Worm (Caenorhabditis elegans) whole organism, late embryonic: ENCODE data around the gene T24A6.16.
A peak's percentile ranks its signal among the peaks of the same experiment; 100 is the strongest.

Experiments used
- K09A11.1 ChIP-seq: sonication (generic microtip); optimal IDR thresholded peaks from 2 replicates; lab custom pipeline; 2017; ENCODE audit warnings: antibody characterized with exemption, mild to moderate bottlenecking, missing genetic modification characterization, missing compliant biosample characterization; ENCODE audit not compliant: insufficient read depth
- T23F11.4 ChIP-seq: fragments of 200-800 bp; sonication (Bioruptor generic); optimal IDR thresholded peaks from 2 replicates; lab custom pipeline; 2018; ENCODE audit warnings: mild to moderate bottlenecking, missing genetic modification characterization, missing compliant biosample characterization
- Y22D7AL.16 ChIP-seq: sonication (generic microtip); optimal IDR thresholded peaks from 2 replicates; lab custom pipeline; 2016; ENCODE audit warnings: missing genetic modification characterization, missing compliant biosample characterization
- ama-1 ChIP-seq: fragments of 150-350 bp; optimal IDR thresholded peaks from 2 replicates; lab custom pipeline; 2014
- ceh-18 ChIP-seq: sonication (generic microtip); optimal IDR thresholded peaks from 2 replicates; lab custom pipeline; 2016; ENCODE audit warnings: missing genetic modification characterization, missing compliant biosample characterization
- ceh-2 ChIP-seq: sonication (generic microtip); optimal IDR thresholded peaks from 2 replicates; lab custom pipeline; 2016; ENCODE audit warnings: missing genotype, missing genetic modification characterization, missing compliant biosample characterization
- ceh-22 ChIP-seq: sonication (generic microtip); optimal IDR thresholded peaks from 2 replicates; lab custom pipeline; 2017; ENCODE audit warnings: missing biosample characterization, missing genetic modification characterization
- ceh-24 ChIP-seq: sonication (generic microtip); optimal IDR thresholded peaks from 2 replicates; lab custom pipeline; 2016; ENCODE audit warnings: mild to moderate bottlenecking, missing genetic modification characterization, missing compliant biosample characterization
- ceh-34 ChIP-seq: sonication (generic microtip); optimal IDR thresholded peaks from 2 replicates; lab custom pipeline; 2016; ENCODE audit warnings: mild to moderate bottlenecking, missing genetic modification characterization, missing compliant biosample characterization
- ceh-45 ChIP-seq: fragments of 200-800 bp; sonication (Bioruptor generic); IDR thresholded peaks from 2 replicates; pipeline ENCODE4 v1.3.6; 2022; ENCODE audit warnings: missing genetic modification reagents, missing genetic modification characterization, missing compliant biosample characterization
- ceh-9 ChIP-seq: sonication (generic microtip); optimal IDR thresholded peaks from 2 replicates; lab custom pipeline; 2016; ENCODE audit warnings: mild to moderate bottlenecking, missing genetic modification characterization, inconsistent platforms, missing compliant biosample characterization
- elt-2 ChIP-seq: sonication (generic microtip); optimal IDR thresholded peaks from 2 replicates; lab custom pipeline; 2016; ENCODE audit warnings: missing genetic modification reagents, missing genetic modification characterization, missing compliant biosample characterization
- ets-4 ChIP-seq: sonication (generic microtip); optimal IDR thresholded peaks from 2 replicates; lab custom pipeline; 2016; ENCODE audit warnings: missing genetic modification characterization, missing compliant biosample characterization
- fkh-10 ChIP-seq: fragments of 150-350 bp; optimal IDR thresholded peaks from 2 replicates; lab custom pipeline; 2014; ENCODE audit warnings: missing biosample characterization, missing genetic modification reagents, missing genetic modification characterization
- gmeb-2 ChIP-seq: sonication (generic microtip); optimal IDR thresholded peaks from 2 replicates; lab custom pipeline; 2016; ENCODE audit warnings: missing genetic modification characterization, inconsistent platforms, missing compliant biosample characterization
- hlh-15 ChIP-seq: sonication (generic microtip); optimal IDR thresholded peaks from 2 replicates; lab custom pipeline; 2016; ENCODE audit warnings: missing genetic modification characterization, missing compliant biosample characterization
- hlh-8 ChIP-seq: sonication (generic microtip); optimal IDR thresholded peaks from 2 replicates; lab custom pipeline; 2016; ENCODE audit warnings: missing genotype, missing genetic modification characterization, missing compliant biosample characterization
- lim-6 ChIP-seq: sonication (generic microtip); optimal IDR thresholded peaks from 2 replicates; lab custom pipeline; 2016; ENCODE audit warnings: missing genetic modification characterization, missing compliant biosample characterization
- lin-11 ChIP-seq: fragments of 200-800 bp; sonication (Bioruptor generic); optimal IDR thresholded peaks from 2 replicates; lab custom pipeline; 2018; ENCODE audit warnings: mild to moderate bottlenecking, missing genetic modification characterization, missing compliant biosample characterization
- nfya-1 ChIP-seq: sonication (generic microtip); optimal IDR thresholded peaks from 2 replicates; lab custom pipeline; 2017; ENCODE audit warnings: missing genetic modification characterization, mild to moderate bottlenecking, missing compliant biosample characterization, antibody characterized with exemption, moderate library complexity
- pag-3 ChIP-seq: sonication (generic microtip); optimal IDR thresholded peaks from 2 replicates; lab custom pipeline; 2016; ENCODE audit warnings: missing compliant biosample characterization, missing genetic modification characterization, borderline replicate concordance
- pax-1 ChIP-seq: fragments of 150-350 bp; optimal IDR thresholded peaks from 2 replicates; lab custom pipeline; 2014; ENCODE audit warnings: missing biosample characterization, missing genetic modification characterization
- pha-4 ChIP-seq: fragments of 150-350 bp; optimal IDR thresholded peaks from 2 replicates; lab custom pipeline; 2018; ENCODE audit warnings: missing biosample characterization, missing genetic modification reagents, missing genetic modification characterization
- pqm-1 ChIP-seq: sonication (generic microtip); optimal IDR thresholded peaks from 2 replicates; lab custom pipeline; 2016; ENCODE audit warnings: missing genetic modification characterization, missing compliant biosample characterization
- sdc-2 ChIP-seq: sonication (generic microtip); optimal IDR thresholded peaks from 2 replicates; lab custom pipeline; 2016; ENCODE audit warnings: missing genotype, missing genetic modification characterization, missing compliant biosample characterization
- sox-2 ChIP-seq: fragments of 200-800 bp; sonication (Bioruptor generic); IDR thresholded peaks from 2 replicates; pipeline ENCODE4 v1.3.6; 2022; ENCODE audit warnings: missing genetic modification reagents, missing genetic modification characterization, missing compliant biosample characterization
- sox-4 ChIP-seq: sonication (generic microtip); optimal IDR thresholded peaks from 2 replicates; lab custom pipeline; 2017; ENCODE audit warnings: mild to moderate bottlenecking, missing genetic modification characterization, inconsistent platforms, missing compliant biosample characterization
- syd-9 ChIP-seq: sonication (generic microtip); optimal IDR thresholded peaks from 2 replicates; lab custom pipeline; 2016; ENCODE audit warnings: mild to moderate bottlenecking, missing genetic modification characterization, moderate library complexity, missing compliant biosample characterization
- tbx-2 ChIP-seq: sonication (generic microtip); optimal IDR thresholded peaks from 2 replicates; lab custom pipeline; 2016; ENCODE audit warnings: missing genetic modification characterization, missing compliant biosample characterization
- tbx-7 ChIP-seq: sonication (generic microtip); optimal IDR thresholded peaks from 2 replicates; lab custom pipeline; 2016; ENCODE audit warnings: missing genotype, missing genetic modification characterization, missing compliant biosample characterization
- unc-42 ChIP-seq: sonication (generic microtip); optimal IDR thresholded peaks from 2 replicates; lab custom pipeline; 2016; ENCODE audit warnings: missing genotype, missing genetic modification characterization, missing compliant biosample characterization
- unc-55 ChIP-seq: sonication (generic microtip); optimal IDR thresholded peaks from 2 replicates; lab custom pipeline; 2017; ENCODE audit warnings: missing biosample characterization, missing genetic modification reagents, missing genetic modification characterization
- zip-5 ChIP-seq: sonication (generic microtip); optimal IDR thresholded peaks from 2 replicates; lab custom pipeline; 2016; ENCODE audit warnings: missing genetic modification characterization, missing compliant biosample characterization

Gene T24A6.16

DNA sequence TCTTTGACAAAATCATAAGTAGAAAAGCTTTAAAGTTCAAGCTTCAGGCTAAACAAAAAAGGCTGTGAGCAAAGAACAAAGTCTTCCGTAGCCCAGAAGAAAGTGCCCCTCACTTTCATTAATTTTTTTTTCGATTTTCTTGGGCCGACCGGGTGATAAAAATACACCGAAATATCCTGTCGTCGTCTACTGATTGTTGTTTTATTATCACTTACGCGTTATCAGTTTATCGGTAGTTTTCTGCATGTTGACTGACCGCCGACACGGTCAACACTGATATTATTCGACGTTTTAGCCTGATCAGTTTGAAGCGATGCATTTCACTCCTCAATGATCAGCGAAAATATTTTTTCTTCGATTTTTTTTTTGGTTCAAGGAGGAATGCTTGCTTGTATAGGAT lies 17.7 kb upstream of the T24A6.16 start:
- peak; percentile 88 for TF ChIP-seq elt-2 (tag; lab: Kevin White, UChicago)
- no peak for TF ChIP-seq ceh-24 (tag; lab: Kevin White, UChicago)

ce11 chrV:3579795-3580194 lies 17.1 kb upstream of the T24A6.16 start:
- TF ChIP-seq unc-55 (GFP tag; lab: Kevin White, UChicago) (peak; percentile 2), ceh-18 (tag; lab: Kevin White, UChicago) (peak; percentile 41), ceh-2 (tag; lab: Kevin White, UChicago) (no peak), nfya-1 (tag; lab: Kevin White, UChicago) (peak; percentile 9)

DNA sequence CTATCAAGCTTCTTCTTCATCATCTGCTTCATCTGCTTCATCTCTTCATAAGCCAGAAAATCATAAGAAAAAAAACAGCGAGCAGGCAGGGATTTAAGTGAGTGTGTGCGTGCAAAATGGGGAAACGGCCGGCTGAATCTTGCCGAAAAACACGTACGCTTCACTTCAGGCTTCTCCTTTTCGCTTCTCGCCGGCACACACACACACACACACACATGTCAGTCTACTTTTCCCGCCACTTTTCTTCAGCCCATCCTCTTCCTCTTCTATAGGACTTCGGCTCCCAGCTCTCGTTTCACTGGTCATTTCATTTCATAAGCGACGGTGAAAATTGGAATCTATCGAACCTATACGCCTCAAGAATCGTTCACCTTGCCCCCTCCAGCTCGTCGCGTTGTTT lies 16.5 kb upstream of the T24A6.16 start:
- TF ChIP-seq hlh-15 (tag; lab: Kevin White, UChicago) (no peak), gmeb-2 (tag; lab: Kevin White, UChicago) (no peak), sox-2 (GFP tag; lab: Robert Waterston, UW) (no peak), pha-4 (tag; lab: Kevin White, UChicago) (no peak), lim-6 (no peak), ets-4 (no peak), ceh-18 (tag; lab: Kevin White, UChicago) (no peak), syd-9 (tag; lab: Kevin White, UChicago) (no peak), unc-42 (tag; lab: Kevin White, UChicago) (no peak), T23F11.4 (GFP tag; lab: Kevin White, UChicago) (no peak), tbx-2 (tag; lab: Kevin White, UChicago) (no peak), lin-11 (no peak), ceh-34 (tag; lab: Kevin White, UChicago) (no peak), fkh-10 (GFP tag; lab: Kevin White, UChicago) (no peak), pax-1 (tag; lab: Kevin White, UChicago) (no peak), K09A11.1 (tag; lab: Kevin White, UChicago) (no peak)

DNA sequence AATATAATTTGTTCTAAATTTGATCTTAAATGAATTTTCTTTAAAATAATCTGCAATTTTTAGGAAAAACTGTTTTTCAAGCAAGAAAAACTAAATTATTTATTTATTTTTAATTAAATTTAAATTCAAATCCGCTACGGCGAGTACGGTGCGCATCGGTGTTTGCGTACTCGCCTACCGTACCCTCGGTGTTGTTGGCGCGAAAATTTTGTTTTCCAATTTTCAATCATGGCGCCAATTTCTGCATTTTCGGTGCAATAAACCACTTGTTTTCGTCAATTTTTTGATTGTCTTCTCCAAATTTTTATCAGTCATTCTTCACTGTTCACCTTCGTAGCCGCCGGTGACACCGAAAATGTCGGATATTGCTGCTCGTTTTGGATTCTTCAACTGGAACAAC lies 16.1 kb upstream of the T24A6.16 start, which contains the start of gene pygl-1:
Gene pygl-1, plus strand, starts transcription at position 211 of the 400 bp plus-strand sequence.
- TF ChIP-seq hlh-8 (tag; lab: Kevin White, UChicago) (no peak), ceh-22 (tag; lab: Kevin White, UChicago) (no peak), ceh-2 (tag; lab: Kevin White, UChicago) (no peak), ceh-45 (no peak), sdc-2 (tag; lab: Kevin White, UChicago) (no peak), pag-3 (tag; lab: Kevin White, UChicago) (no peak), elt-2 (tag; lab: Kevin White, UChicago) (no peak), ama-1 (lab: Kevin White, UChicago) (no peak), fkh-10 (GFP tag; lab: Kevin White, UChicago) (no peak)

- no peak for TF ChIP-seq ceh-9 (tag; lab: Kevin White, UChicago)
- no peak for TF ChIP-seq tbx-7 (tag; lab: Kevin White, UChicago)
- no peak for TF ChIP-seq pqm-1 (tag; lab: Kevin White, UChicago)
- TF ChIP-seq ceh-45: no peak
- TF ChIP-seq zip-5 (tag; lab: Kevin White, UChicago): no peak
- no peak for TF ChIP-seq Y22D7AL.16 (tag; lab: Kevin White, UChicago)
- no peak for TF ChIP-seq lim-6
- TF ChIP-seq sox-4 (tag; lab: Kevin White, UChicago): no peak
- TF ChIP-seq tbx-2 (tag; lab: Kevin White, UChicago): no peak
- no peak for TF ChIP-seq ama-1 (lab: Kevin White, UChicago)
Observed at ce11 chrV:3575759-3576158, 13.0 kb upstream of the T24A6.16 start, which contains the start of gene grl-27. Gene grl-27, minus strand, starts transcription at chrV:3575859.
